Worm (Caenorhabditis elegans): ENCODE results near the gene clh-3.
A peak's percentile ranks its signal among the peaks of the same experiment; 100 is the strongest.

Gene clh-3

DNA sequence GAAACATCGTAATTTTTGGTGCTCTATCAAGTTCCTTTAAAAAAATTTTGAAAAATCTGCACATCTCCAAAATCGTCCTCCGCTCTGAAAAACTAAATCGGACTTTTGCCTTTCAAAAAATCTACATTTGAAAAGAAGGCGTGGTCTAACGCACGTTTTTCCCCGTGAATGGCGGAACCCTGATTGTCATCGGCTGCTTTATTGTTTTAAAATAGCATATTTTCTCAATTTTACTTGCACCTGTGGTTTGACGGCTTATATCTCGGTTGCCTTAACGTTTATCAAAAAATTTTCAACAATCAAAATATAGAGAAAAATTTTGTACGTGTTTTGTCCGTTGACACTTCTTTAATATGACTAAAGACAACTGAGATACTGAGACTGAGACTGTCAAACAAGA lies 6.2 kb upstream of the clh-3 start (continued):
- TF ChIP-seq ets-4 (GFP tag; optimal IDR thresholded peaks at IDR 0.05), result no peak
- no peak for TF ChIP-seq let-607 (tag; optimal IDR thresholded peaks at IDR 0.05)
- TF ChIP-seq hmg-1.2 (GFP tag; IDR thresholded peaks at IDR 0.05), result peak; percentile 76
- no peak for TF ChIP-seq tlf-1 (GFP tag; optimal IDR thresholded peaks at IDR 0.05)
- no peak for TF ChIP-seq rpc-1 (optimal IDR thresholded peaks at IDR 0.05)
- TF ChIP-seq rpc-1 (tag; optimal IDR thresholded peaks at IDR 0.05), result peak; percentile 25
- peak; percentile 15 for TF ChIP-seq snpc-3.4 (tag; optimal IDR thresholded peaks at IDR 0.05)
- TF ChIP-seq ztf-22 (GFP tag; optimal IDR thresholded peaks at IDR 0.05), result no peak

DNA sequence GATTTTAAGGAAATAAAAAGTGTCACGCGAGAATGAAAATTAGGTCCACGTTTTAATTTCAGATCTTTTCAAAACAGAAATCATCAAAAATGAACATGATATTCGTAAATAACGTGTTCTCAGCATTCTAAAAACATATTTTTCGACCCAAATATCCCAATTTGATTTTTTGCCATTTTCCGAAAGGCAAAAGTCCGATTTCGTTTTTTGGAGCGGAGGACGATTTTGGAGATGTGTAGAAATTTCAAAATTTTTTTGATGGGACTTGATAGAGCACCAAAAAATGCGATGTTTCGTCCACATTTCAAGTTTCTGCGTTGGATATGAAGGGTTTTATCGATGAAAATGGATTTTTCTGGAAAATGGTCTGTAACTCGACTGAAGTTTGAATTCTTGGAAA lies 5.0 kb upstream of the clh-3 start:
- TF ChIP-seq ztf-18 (tag; optimal IDR thresholded peaks at IDR 0.05) (no peak), efl-1 (GFP tag; optimal IDR thresholded peaks at IDR 0.05) (no peak), ztf-6 (GFP tag; IDR thresholded peaks at IDR 0.05) (no peak), lir-1 (GFP tag; conservative IDR thresholded peaks at IDR 0.05) (no peak), ztf-28 (GFP tag; IDR thresholded peaks at IDR 0.05) (no peak), madf-8 (GFP tag; conservative IDR thresholded peaks at IDR 0.05) (no peak), sdz-38 (tag; optimal IDR thresholded peaks at IDR 0.05) (no peak), lsy-27 (tag; optimal IDR thresholded peaks at IDR 0.05; ENCODE audit: borderline replicate concordance, insufficient read depth) (no peak), ceh-58 (GFP tag; IDR thresholded peaks at IDR 0.05) (no peak), dpff-1 (tag; optimal IDR thresholded peaks at IDR 0.05) (no peak), F37B4.10 (GFP tag; IDR thresholded peaks at IDR 0.05) (no peak), nhr-80 (tag; optimal IDR thresholded peaks at IDR 0.05) (no peak), somi-1 (GFP tag; optimal IDR thresholded peaks at IDR 0.05) (no peak), repo-1 (tag; optimal IDR thresholded peaks at IDR 0.05) (no peak)

DNA sequence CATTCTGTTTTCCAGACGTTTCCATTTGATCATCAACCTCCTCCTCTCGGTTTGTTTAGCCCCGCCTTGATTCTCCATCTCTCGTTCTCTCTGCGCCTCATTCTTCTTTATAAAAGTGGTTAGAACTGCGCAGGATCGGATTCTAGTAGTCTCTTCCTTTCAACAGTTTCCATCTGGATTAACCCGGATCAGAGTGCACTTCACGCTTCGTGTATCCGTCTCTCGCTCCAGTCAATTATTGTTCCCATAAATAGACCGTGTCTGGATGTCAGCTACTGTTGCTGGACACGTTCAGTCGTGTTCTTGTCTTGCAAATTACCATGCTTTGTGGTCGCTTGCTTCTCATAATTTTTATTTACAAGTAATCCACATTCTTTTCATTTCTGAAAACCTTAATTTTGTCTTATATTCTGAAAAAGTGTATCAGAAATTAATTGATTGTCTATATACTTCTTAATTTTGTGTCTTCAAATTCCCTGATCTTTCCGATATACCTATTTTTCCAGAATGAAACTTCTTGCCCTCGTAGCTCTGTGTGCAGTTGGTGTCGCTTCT lies 3.0 kb upstream of the clh-3 start, which contains the start of gene F32A5.4:
Gene F32A5.4 (plus strand): TSS at position 505 of the 555 bp plus-strand sequence.
- peak; percentile 62 for TF ChIP-seq ama-1 (optimal IDR thresholded peaks at IDR 0.05)
- no peak for TF ChIP-seq ama-1 (GFP tag; optimal IDR thresholded peaks at IDR 0.05)
- TF ChIP-seq hsf-1 (GFP tag; IDR thresholded peaks at IDR 0.05), result 0 out of 2 replicates have a peak, but pooled peaks have one; percentile 37
- no peak for TF ChIP-seq F52B5.7 (tag; optimal IDR thresholded peaks at IDR 0.05)

DNA sequence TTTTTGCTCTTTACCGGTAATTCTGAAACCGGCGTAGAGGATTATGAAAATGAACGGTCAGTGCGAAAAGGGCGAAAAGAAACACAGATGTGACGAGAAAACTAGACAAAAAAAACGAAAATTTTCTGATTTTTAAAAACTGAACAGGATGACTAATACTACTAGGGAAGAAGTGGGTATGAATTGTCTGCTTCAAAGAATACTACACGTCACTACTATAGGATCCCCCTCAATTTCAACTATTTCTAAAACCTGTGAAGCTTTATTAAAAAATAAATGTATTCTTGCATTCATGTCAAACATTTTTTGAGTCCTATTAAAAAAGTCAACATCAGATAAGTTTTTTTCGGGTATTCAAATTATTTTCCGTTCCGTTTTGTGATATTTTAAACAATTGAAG lies 1.6 kb downstream of the clh-3 start:
- TF ChIP-seq ekl-4 (GFP tag; IDR thresholded peaks at IDR 0.05) (no peak), lin-35 (GFP tag; optimal IDR thresholded peaks at IDR 0.05) (no peak), lsy-27 (tag; optimal IDR thresholded peaks at IDR 0.05; ENCODE audit: borderline replicate concordance, insufficient read depth) (no peak)

DNA sequence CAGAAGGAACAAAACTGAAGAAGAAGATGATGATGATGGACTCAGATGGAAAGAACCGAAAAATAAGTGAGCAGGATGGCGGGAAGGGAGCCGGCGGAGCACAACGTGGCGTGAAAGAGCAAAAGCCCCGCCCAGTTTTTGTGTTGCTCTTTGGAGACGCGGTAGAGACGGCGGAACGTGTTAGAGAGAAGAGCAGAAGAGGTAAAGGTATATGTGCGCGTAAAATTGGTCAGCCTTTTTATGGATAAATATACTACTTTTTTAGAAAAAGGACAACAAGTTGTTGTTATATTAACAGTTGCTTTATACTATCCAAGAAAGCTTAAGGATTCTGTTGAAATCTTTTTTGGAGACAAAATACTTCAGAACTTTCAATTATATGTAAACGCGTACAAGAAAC lies 8.7 kb downstream of the clh-3 start, which contains the start of gene E04F6.10:
Gene E04F6.10 (minus strand): TSS at position 101 of the 400 bp plus-strand sequence.
- TF ChIP-seq C17E4.6 (GFP tag; IDR thresholded peaks at IDR 0.05) (no peak), madf-10 (tag; optimal IDR thresholded peaks at IDR 0.05) (no peak), rec-8 (tag; optimal IDR thresholded peaks at IDR 0.05) (no peak), repo-1 (tag; optimal IDR thresholded peaks at IDR 0.05) (no peak), nfyb-1 (GFP tag; IDR thresholded peaks at IDR 0.05) (no peak), zfh-2 (GFP tag; conservative IDR thresholded peaks at IDR 0.05) (no peak), lag-1 (GFP tag; IDR thresholded peaks at IDR 0.05) (no peak), lin-35 (GFP tag; optimal IDR thresholded peaks at IDR 0.05) (no peak), zim-3 (tag; optimal IDR thresholded peaks at IDR 0.05) (no peak)
